Worm (Caenorhabditis elegans) whole organism, L3 larva: ENCODE measurements around the gene str-43.

ENCODE experiments used
- R02D3.7 ChIP-seq: fragments of 150-350 bp; optimal IDR thresholded peaks from 2 replicates; lab custom pipeline; 2014; ENCODE audit warnings: missing biosample characterization, missing genetic modification characterization
- ZK546.5 ChIP-seq: sonication (generic microtip); optimal IDR thresholded peaks from 2 replicates; lab custom pipeline; 2017; ENCODE audit warnings: missing biosample characterization, missing genetic modification characterization
- aly-2 ChIP-seq: fragments of 150-350 bp; optimal IDR thresholded peaks from 2 replicates; lab custom pipeline; 2014; ENCODE audit warnings: missing biosample characterization, missing genetic modification characterization
- ama-1 ChIP-seq: fragments of 150-350 bp; optimal IDR thresholded peaks from 2 replicates; lab custom pipeline; 2018
- ceh-16 ChIP-seq: sonication (generic microtip); optimal IDR thresholded peaks from 2 replicates; lab custom pipeline; 2017; ENCODE audit warnings: missing biosample characterization, missing genetic modification characterization
- ceh-82 ChIP-seq: fragments of 150-350 bp; optimal IDR thresholded peaks from 2 replicates; lab custom pipeline; 2014; ENCODE audit warnings: missing biosample characterization, missing genetic modification characterization
- ceh-9 ChIP-seq: sonication (generic microtip); optimal IDR thresholded peaks from 2 replicates; lab custom pipeline; 2018; ENCODE audit warnings: missing biosample characterization, missing genetic modification characterization
- elt-1 ChIP-seq: fragments of 150-350 bp; optimal IDR thresholded peaks from 2 replicates; lab custom pipeline; 2014; ENCODE audit warnings: missing biosample characterization, missing genetic modification characterization
- elt-2 ChIP-seq: sonication (generic microtip); optimal IDR thresholded peaks from 2 replicates; lab custom pipeline; 2016; ENCODE audit warnings: missing genetic modification reagents, mild to moderate bottlenecking, missing genetic modification characterization, missing compliant biosample characterization
- eor-1 ChIP-seq, 2 experiments: fragments of 150-350 bp; optimal IDR thresholded peaks; 2 replicates each; lab custom pipeline; 2014 to 2018; ENCODE audit warnings: missing biosample characterization in 2 of 2, missing genetic modification characterization in 2 of 2
- fkh-2 ChIP-seq: fragments of 150-350 bp; optimal IDR thresholded peaks from 2 replicates; lab custom pipeline; 2014; ENCODE audit warnings: missing biosample characterization, missing genetic modification reagents, missing genetic modification characterization
- jun-1 ChIP-seq: fragments of 150-350 bp; optimal IDR thresholded peaks from 2 replicates; lab custom pipeline; 2014; ENCODE audit warnings: missing biosample characterization, missing genetic modification reagents, missing genetic modification characterization
- lin-15B ChIP-seq: fragments of 150-350 bp; optimal IDR thresholded peaks from 2 replicates; lab custom pipeline; 2014; ENCODE audit warnings: missing biosample characterization, missing genetic modification characterization
- lin-39 ChIP-seq: fragments of 150-350 bp; optimal IDR thresholded peaks from 2 replicates; lab custom pipeline; 2018; ENCODE audit warnings: missing biosample characterization, missing genetic modification reagents, missing genetic modification characterization
- lsy-12 ChIP-seq: sonication (generic microtip); optimal IDR thresholded peaks from 2 replicates; lab custom pipeline; 2016; ENCODE audit warnings: mild to moderate bottlenecking, missing genetic modification characterization, missing compliant biosample characterization
- mdl-1 ChIP-seq: fragments of 150-350 bp; optimal IDR thresholded peaks from 2 replicates; lab custom pipeline; 2014; ENCODE audit warnings: missing biosample characterization, missing genetic modification characterization
- mml-1 ChIP-seq: fragments of 150-350 bp; sonication (generic microtip); optimal IDR thresholded peaks from 3 replicates; lab custom pipeline; 2014; ENCODE audit warnings: missing biosample characterization, missing genetic modification characterization
- nfya-1 ChIP-seq: sonication (generic microtip); optimal IDR thresholded peaks from 2 replicates; lab custom pipeline; 2017; ENCODE audit warnings: missing genetic modification characterization, mild to moderate bottlenecking, missing compliant biosample characterization, antibody characterized with exemption, moderate library complexity; ENCODE audit not compliant: insufficient read depth
- nhr-11 ChIP-seq: fragments of 150-350 bp; optimal IDR thresholded peaks from 2 replicates; lab custom pipeline; 2014; ENCODE audit warnings: missing biosample characterization, missing genetic modification characterization
- nhr-12 ChIP-seq: fragments of 150-350 bp; optimal IDR thresholded peaks from 2 replicates; lab custom pipeline; 2014; ENCODE audit warnings: missing biosample characterization, missing genetic modification characterization
- nhr-23 ChIP-seq: fragments of 150-350 bp; optimal IDR thresholded peaks from 2 replicates; lab custom pipeline; 2014; ENCODE audit warnings: missing biosample characterization, missing genetic modification reagents, missing genetic modification characterization
- nhr-237 ChIP-seq: fragments of 150-350 bp; optimal IDR thresholded peaks from 2 replicates; lab custom pipeline; 2014; ENCODE audit warnings: missing biosample characterization, missing genetic modification characterization
- nhr-25 ChIP-seq: sonication (generic microtip); optimal IDR thresholded peaks from 2 replicates; lab custom pipeline; 2017; ENCODE audit warnings: missing biosample characterization, missing genetic modification characterization
- nhr-43 ChIP-seq: sonication (generic microtip); optimal IDR thresholded peaks from 2 replicates; lab custom pipeline; 2016; ENCODE audit warnings: mild to moderate bottlenecking, missing genetic modification characterization, missing compliant biosample characterization; ENCODE audit not compliant: poor library complexity, severe bottlenecking
- nhr-67 ChIP-seq: fragments of 150-350 bp; optimal IDR thresholded peaks from 2 replicates; lab custom pipeline; 2014; ENCODE audit warnings: missing biosample characterization, missing genetic modification characterization
- nhr-76 ChIP-seq: fragments of 150-350 bp; sonication (generic microtip); optimal IDR thresholded peaks from 5 replicates; lab custom pipeline; 2014; ENCODE audit warnings: missing biosample characterization, missing genetic modification characterization
- nhr-77 ChIP-seq: fragments of 150-350 bp; optimal IDR thresholded peaks from 2 replicates; lab custom pipeline; 2014; ENCODE audit warnings: missing biosample characterization, missing genetic modification characterization
- pqm-1 ChIP-seq: fragments of 150-350 bp; optimal IDR thresholded peaks from 2 replicates; lab custom pipeline; 2017; ENCODE audit warnings: missing biosample characterization, missing genetic modification characterization, inconsistent platforms
- skn-1 ChIP-seq: fragments of 150-350 bp; optimal IDR thresholded peaks from 2 replicates; lab custom pipeline; 2014; ENCODE audit warnings: missing biosample characterization, missing genetic modification characterization
- snpc-4 ChIP-seq: fragments of 150-350 bp; optimal IDR thresholded peaks from 2 replicates; lab custom pipeline; 2014; ENCODE audit warnings: missing biosample characterization, missing genetic modification characterization
- unc-39 ChIP-seq: sonication (generic microtip); optimal IDR thresholded peaks from 4 replicates; lab custom pipeline; 2017; ENCODE audit warnings: missing biosample characterization, missing genetic modification characterization
- unc-62 ChIP-seq: fragments of 150-350 bp; sonication (generic microtip); optimal IDR thresholded peaks from 4 replicates; lab custom pipeline; 2014; ENCODE audit warnings: missing biosample characterization, missing genetic modification reagents, missing genetic modification characterization
- zag-1 ChIP-seq: fragments of 150-350 bp; optimal IDR thresholded peaks from 2 replicates; lab custom pipeline; 2014; ENCODE audit warnings: missing biosample characterization, missing genetic modification characterization
- ztf-11 ChIP-seq: fragments of 150-350 bp; optimal IDR thresholded peaks from 2 replicates; lab custom pipeline; 2014; ENCODE audit warnings: missing biosample characterization, missing genetic modification characterization
- ztf-4 ChIP-seq: fragments of 150-350 bp; optimal IDR thresholded peaks from 2 replicates; lab custom pipeline; 2014; ENCODE audit warnings: missing biosample characterization, missing genetic modification characterization

The str-43 gene

DNA sequence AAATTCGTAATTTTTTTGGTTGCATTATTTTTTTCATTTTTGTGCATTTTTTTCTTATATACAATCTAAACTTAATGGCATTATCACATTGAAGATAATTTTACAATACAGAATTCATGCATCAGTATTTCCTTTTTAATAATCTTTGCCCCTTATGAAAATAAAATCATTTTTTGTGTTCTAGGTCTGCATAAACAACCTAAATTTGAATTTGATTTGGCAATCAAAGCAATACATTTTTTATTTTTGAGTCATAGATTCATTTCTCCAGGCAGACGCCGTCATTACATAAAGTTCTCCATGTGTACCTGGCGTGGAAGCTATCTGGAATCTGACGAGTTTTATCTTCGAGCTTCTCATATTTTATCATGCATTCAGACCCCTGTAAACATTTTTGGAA lies 30.1 kb downstream of the str-43 start, which contains the start of gene srh-140:
Gene srh-140 (plus strand): TSS at position 301 of the 400 bp plus-strand sequence.
- TF ChIP-seq skn-1 (tag; lab: Kevin White, UChicago) = no peak
- TF ChIP-seq nhr-76 (tag; lab: Kevin White, UChicago) = no peak
- TF ChIP-seq zag-1 (tag; lab: Kevin White, UChicago) = no peak
- TF ChIP-seq ceh-9 (tag; lab: Kevin White, UChicago) = no peak
- TF ChIP-seq nhr-25 (tag; lab: Kevin White, UChicago) = no peak
- TF ChIP-seq nfya-1 (tag; lab: Kevin White, UChicago) = no peak
- TF ChIP-seq elt-1 (tag; lab: Kevin White, UChicago) = no peak
- no peak for TF ChIP-seq elt-2
- TF ChIP-seq ztf-4 (tag; lab: Kevin White, UChicago) = no peak
- TF ChIP-seq jun-1 (tag; lab: Kevin White, UChicago) = no peak
- no peak for TF ChIP-seq mml-1 (tag; lab: Kevin White, UChicago)

DNA sequence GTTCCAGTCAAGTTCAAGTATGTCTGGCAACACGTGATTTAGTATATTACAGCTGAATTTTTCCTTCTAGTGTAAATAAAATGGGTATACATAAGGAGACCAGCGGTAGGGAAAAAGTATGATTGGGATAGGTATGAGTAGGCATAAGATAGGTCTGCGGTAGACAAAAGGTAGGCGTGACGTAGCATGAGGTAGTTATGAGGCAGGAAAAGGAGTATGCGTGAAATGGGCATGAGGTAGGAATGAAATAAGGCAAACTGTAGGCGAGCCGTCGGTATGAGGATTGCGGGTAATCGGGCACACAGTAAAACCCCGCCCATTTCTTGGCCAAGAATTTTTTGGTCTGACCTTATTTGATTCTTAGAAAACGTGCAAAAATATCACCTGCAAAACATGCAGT lies 30.5 kb downstream of the str-43 start:
- TF ChIP-seq nhr-237 (no peak), nhr-12 (tag; lab: Kevin White, UChicago) (no peak), ama-1 (lab: Kevin White, UChicago) (no peak), ceh-82 (tag; lab: Kevin White, UChicago) (no peak), mdl-1 (tag; lab: Kevin White, UChicago) (no peak), unc-39 (no peak), lsy-12 (no peak), ztf-11 (tag; lab: Kevin White, UChicago) (no peak)

ce11 chrV:15719570-15719969 lies 32.4 kb downstream of the str-43 start, which contains the start of gene Y6E2A.7:
Y6E2A.7 (plus strand) TSS chrV:15719870.
- TF ChIP-seq ceh-16 (no peak), ztf-11 (tag; lab: Kevin White, UChicago) (no peak), ama-1 (lab: Kevin White, UChicago) (no peak), nhr-11 (no peak), elt-1 (tag; lab: Kevin White, UChicago) (no peak), aly-2 (tag; lab: Kevin White, UChicago) (no peak), fkh-2 (tag; lab: Kevin White, UChicago) (no peak), nhr-23 (no peak), elt-2 (no peak), lin-39 (tag; lab: Kevin White, UChicago) (no peak), nhr-76 (tag; lab: Kevin White, UChicago) (no peak), nhr-77 (no peak), lsy-12 (no peak), unc-39 (no peak), nhr-237 (no peak), nfya-1 (tag; lab: Kevin White, UChicago) (no peak), nhr-43 (tag; lab: Kevin White, UChicago) (no peak), unc-62 (GFP tag; lab: Kevin White, UChicago) (no peak), nhr-67 (tag; lab: Kevin White, UChicago) (no peak)

DNA sequence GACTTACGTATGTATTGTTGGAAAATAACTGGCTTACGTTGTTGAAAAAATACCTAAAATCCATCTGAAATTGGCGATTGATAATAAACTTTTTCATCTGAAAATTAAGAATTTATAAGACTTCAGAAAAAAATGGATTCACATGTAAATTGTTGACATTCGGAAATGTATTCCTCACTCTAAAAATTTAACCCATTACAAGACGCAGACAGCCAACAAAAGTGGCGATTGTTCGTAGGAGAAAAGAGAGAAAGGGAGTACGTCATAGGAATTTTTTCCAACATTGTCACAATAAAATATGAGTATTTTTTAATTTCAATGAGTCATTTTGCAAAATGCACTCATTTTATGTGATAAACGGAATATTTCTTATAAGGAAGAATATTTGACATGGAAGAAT lies 33.4 kb downstream of the str-43 start, which contains the start of gene Y6E2A.5:
Gene Y6E2A.5 (minus strand): TSS at position 101 of the 400 bp plus-strand sequence.
- TF ChIP-seq pqm-1 (tag; lab: Kevin White, UChicago) (peak; percentile 1), ZK546.5 (no peak), eor-1 (tag; optimal IDR thresholded peaks at IDR 0.05; lab: Kevin White, UChicago) (no peak), elt-2 (no peak), R02D3.7 (tag; lab: Kevin White, UChicago) (no peak), ceh-82 (tag; lab: Kevin White, UChicago) (no peak), snpc-4 (tag; lab: Kevin White, UChicago) (no peak)

DNA sequence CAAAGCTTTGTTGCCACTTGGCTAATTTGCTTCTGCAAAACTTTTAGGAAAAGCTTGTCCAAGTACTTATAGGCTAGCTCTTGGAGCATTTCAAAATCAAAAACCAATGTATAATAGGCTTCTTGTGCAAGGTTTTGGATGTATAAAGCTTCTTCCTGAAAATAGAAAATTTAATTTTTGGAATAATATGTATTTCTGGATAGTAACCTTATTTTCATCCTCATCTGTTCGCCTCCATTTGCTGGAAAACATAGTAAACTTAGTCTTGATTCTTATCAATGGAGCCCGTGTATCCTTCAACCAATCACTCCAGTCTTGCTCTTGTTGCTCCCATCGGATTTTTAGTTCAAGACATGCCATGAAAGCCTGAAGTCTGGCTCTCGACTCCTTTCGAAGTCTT lies 35.3 kb downstream of the str-43 start, which contains the start of gene Y6E2A.4:
Gene Y6E2A.4 (minus strand): TSS at position 101 of the 400 bp plus-strand sequence.
- no peak for TF ChIP-seq lin-15B (tag; lab: Kevin White, UChicago)
